Worm (Caenorhabditis elegans) whole organism, L4 larva: Measurements from ENCODE around the gene ncs-3.

Experiments used
- ama-1 ChIP-seq: fragments of 150-350 bp; optimal IDR thresholded peaks from 2 replicates; lab custom pipeline; 2014; ENCODE audit warnings: inconsistent platforms, mixed read lengths
- ceh-28 ChIP-seq: fragments of 150-350 bp; optimal IDR thresholded peaks from 2 replicates; lab custom pipeline; 2014; ENCODE audit warnings: missing biosample characterization, missing genetic modification reagents, missing genetic modification characterization
- dpl-1 ChIP-seq: fragments of 150-350 bp; optimal IDR thresholded peaks from 2 replicates; lab custom pipeline; 2014; ENCODE audit warnings: missing biosample characterization, missing genetic modification reagents, missing genetic modification characterization
- egl-43 ChIP-seq: fragments of 200-800 bp; sonication (Bioruptor generic); IDR thresholded peaks from 2 replicates; pipeline ENCODE4 v1.3.6; 2022; ENCODE audit warnings: missing genetic modification reagents, missing genetic modification characterization, missing compliant biosample characterization
- fkh-10 ChIP-seq: fragments of 150-350 bp; optimal IDR thresholded peaks from 2 replicates; lab custom pipeline; 2014; ENCODE audit warnings: missing biosample characterization, missing genetic modification reagents, missing genetic modification characterization
- lin-13 ChIP-seq: fragments of 150-350 bp; optimal IDR thresholded peaks from 2 replicates; lab custom pipeline; 2014; ENCODE audit warnings: missing biosample characterization, missing genetic modification reagents, missing genetic modification characterization
- lin-15B ChIP-seq: fragments of 150-350 bp; sonication (generic microtip); optimal IDR thresholded peaks from 3 replicates; lab custom pipeline; 2014; ENCODE audit warnings: missing biosample characterization, missing genetic modification characterization
- lin-29 ChIP-seq: fragments of 200-800 bp; sonication (Bioruptor generic); IDR thresholded peaks from 2 replicates; pipeline ENCODE4 v1.3.6; 2022; ENCODE audit warnings: missing genetic modification reagents, missing genetic modification characterization, missing compliant biosample characterization
- pqm-1 ChIP-seq: sonication (generic microtip); optimal IDR thresholded peaks from 2 replicates; lab custom pipeline; 2017; ENCODE audit warnings: missing biosample characterization, missing genetic modification characterization
- snpc-4 ChIP-seq: fragments of 150-350 bp; optimal IDR thresholded peaks from 2 replicates; lab custom pipeline; 2014; ENCODE audit warnings: missing biosample characterization, missing genetic modification characterization
- vab-7 ChIP-seq: fragments of 200-800 bp; sonication (Bioruptor generic); IDR thresholded peaks from 2 replicates; pipeline ENCODE4 v1.3.6; 2022; ENCODE audit warnings: missing genetic modification reagents, missing genetic modification characterization, missing compliant biosample characterization
- ztf-11 ChIP-seq: fragments of 150-350 bp; optimal IDR thresholded peaks from 2 replicates; lab custom pipeline; 2014; ENCODE audit warnings: missing biosample characterization, missing genetic modification characterization

- TF ChIP-seq fkh-10 (GFP tag; lab: Kevin White, UChicago) (no peak), lin-15B (tag; lab: Kevin White, UChicago) (no peak), pqm-1 (tag; lab: Kevin White, UChicago) (no peak), snpc-4 (tag; lab: Kevin White, UChicago) (no peak), dpl-1 (GFP tag; lab: Kevin White, UChicago) (no peak), ama-1 (lab: Kevin White, UChicago) (no peak), egl-43 (GFP tag; lab: Robert Waterston, UW) (no peak), lin-13 (GFP tag; lab: Kevin White, UChicago) (no peak), vab-7 (no peak), ztf-11 (no peak), ceh-28 (tag; lab: Kevin White, UChicago) (no peak), lin-29 (GFP tag; lab: Robert Waterston, UW) (no peak)
These were observed 31.1 kb downstream of the ncs-3 start for ce11 chrX:1085000-1085399.
